Fruit fly (Drosophila melanogaster): ENCODE measurements around the gene Paf-AHalpha.

Paf-AHalpha gene

dm6 chrX:15745905-15746681 lies 39.3 kb downstream of the Paf-AHalpha start, which contains the start of the genes CG8944 and CCT6:
TSS of gene CG8944 (minus strand) at chrX:15746231.
TSS of gene CCT6 (plus strand) at chrX:15746648.
- TF ChIP-seq CG10348 (GFP tag; IDR thresholded peaks at IDR 0.05) (no peak), gl (tag; optimal IDR thresholded peaks at IDR 0.05) (no peak), CG4496 (GFP tag; IDR thresholded peaks at IDR 0.05) (no peak), CG13204 (GFP tag; optimal IDR thresholded peaks at IDR 0.05) (no peak), D1 (tag; optimal IDR thresholded peaks at IDR 0.05) (no peak), CG12605 (GFP tag; IDR thresholded peaks at IDR 0.05) (no peak), CG32121 (GFP tag; IDR thresholded peaks at IDR 0.05) (no peak), EcR (GFP tag; optimal IDR thresholded peaks at IDR 0.05) (no peak), rn (GFP tag; IDR thresholded peaks at IDR 0.05) (no peak), CG15710 (tag; optimal IDR thresholded peaks at IDR 0.05) (no peak)

dm6 chrX:15740881-15741280 lies 44.5 kb downstream of the Paf-AHalpha start:
- TF ChIP-seq Pif1A (GFP tag; optimal IDR thresholded peaks at IDR 0.05) (no peak), CG15710 (tag; optimal IDR thresholded peaks at IDR 0.05) (no peak), CG10348 (GFP tag; IDR thresholded peaks at IDR 0.05) (no peak), Pif1B (GFP tag; optimal IDR thresholded peaks at IDR 0.05) (no peak), CG8159 (tag; optimal IDR thresholded peaks at IDR 0.05) (no peak), CG32121 (GFP tag; IDR thresholded peaks at IDR 0.05) (no peak), Snoo (tag; optimal IDR thresholded peaks at IDR 0.05) (no peak), CG12605 (GFP tag; IDR thresholded peaks at IDR 0.05) (no peak), rn (GFP tag; IDR thresholded peaks at IDR 0.05) (no peak)

dm6 chrX:15740288-15740726 lies 45.1 kb downstream of the Paf-AHalpha start:
- TF ChIP-seq CG32121 (GFP tag; IDR thresholded peaks at IDR 0.05) (peak; percentile 74; the same call in 1 of the 2 replicates), CG34367 (tag; optimal IDR thresholded peaks at IDR 0.05) (no peak), EcR (GFP tag; optimal IDR thresholded peaks at IDR 0.05) (no peak), rn (GFP tag; IDR thresholded peaks at IDR 0.05) (no peak; the same call in 1 of the 2 replicates), Pif1B (GFP tag; optimal IDR thresholded peaks at IDR 0.05) (peak; percentile 56), Pif1A (GFP tag; optimal IDR thresholded peaks at IDR 0.05) (peak; percentile 45), CG13204 (GFP tag; optimal IDR thresholded peaks at IDR 0.05) (no peak), fd96Ca (GFP tag; IDR thresholded peaks at IDR 0.05) (peak; percentile 70; the same call in 1 of the 3 replicates), CG8301 (tag; optimal IDR thresholded peaks at IDR 0.05) (peak; percentile 45), CG12605 (GFP tag; IDR thresholded peaks at IDR 0.05) (0 out of 2 replicates have a peak, but pooled peaks have one; percentile 44), Ets98B (GFP tag; IDR thresholded peaks at IDR 0.05) (peak; percentile 68), CG17806 (tag; optimal IDR thresholded peaks at IDR 0.05) (peak; percentile 60), CG4496 (GFP tag; IDR thresholded peaks at IDR 0.05) (peak; percentile 84), CG14655 (GFP tag; optimal IDR thresholded peaks at IDR 0.05) (no peak), CG10348 (GFP tag; IDR thresholded peaks at IDR 0.05) (no peak), gl (tag; optimal IDR thresholded peaks at IDR 0.05) (no peak), CG15710 (tag; optimal IDR thresholded peaks at IDR 0.05) (peak; percentile 13), CG9948 (tag; optimal IDR thresholded peaks at IDR 0.05) (peak; percentile 44), D1 (tag; optimal IDR thresholded peaks at IDR 0.05) (no peak), Snoo (tag; optimal IDR thresholded peaks at IDR 0.05) (peak; percentile 26), CG8159 (tag; optimal IDR thresholded peaks at IDR 0.05) (peak; percentile 38)

dm6 chrX:15738890-15739550 lies 46.4 kb downstream of the Paf-AHalpha start, which contains the start of the genes CG11679 and CG8206:
TSS of gene CG11679 (minus strand) at chrX:15738954.
TSS of gene CG8206 (plus strand) at chrX:15739230.
- TF ChIP-seq CG34367 (tag; optimal IDR thresholded peaks at IDR 0.05) (no peak), CG9948 (tag; optimal IDR thresholded peaks at IDR 0.05) (peak; percentile 32), CG8301 (tag; optimal IDR thresholded peaks at IDR 0.05) (peak; percentile 10), CG13204 (GFP tag; optimal IDR thresholded peaks at IDR 0.05) (no peak), CG14655 (GFP tag; optimal IDR thresholded peaks at IDR 0.05) (no peak), Pif1A (GFP tag; optimal IDR thresholded peaks at IDR 0.05) (peak; percentile 28), D1 (tag; optimal IDR thresholded peaks at IDR 0.05) (no peak), fd96Ca (GFP tag; IDR thresholded peaks at IDR 0.05) (no peak; the same call in 2 of the 3 replicates), CG17806 (tag; optimal IDR thresholded peaks at IDR 0.05) (no peak), rn (GFP tag; IDR thresholded peaks at IDR 0.05) (no peak), Pif1B (GFP tag; optimal IDR thresholded peaks at IDR 0.05) (no peak), Ets98B (GFP tag; IDR thresholded peaks at IDR 0.05) (no peak), CG32121 (GFP tag; IDR thresholded peaks at IDR 0.05) (peak; percentile 29; the same call in 1 of the 2 replicates), CG8159 (tag; optimal IDR thresholded peaks at IDR 0.05) (peak; percentile 47), EcR (GFP tag; optimal IDR thresholded peaks at IDR 0.05) (peak; percentile 1), gl (tag; optimal IDR thresholded peaks at IDR 0.05) (no peak), Snoo (tag; optimal IDR thresholded peaks at IDR 0.05) (peak; percentile 48), CG12605 (GFP tag; IDR thresholded peaks at IDR 0.05) (no peak), CG4496 (GFP tag; IDR thresholded peaks at IDR 0.05) (no peak), CG10348 (GFP tag; IDR thresholded peaks at IDR 0.05) (no peak), CG15710 (tag; optimal IDR thresholded peaks at IDR 0.05) (peak; percentile 33)

dm6 chrX:15737110-15737509 lies 48.3 kb downstream of the Paf-AHalpha start, which contains the start of gene Arp6:
TSS of gene Arp6 (minus strand) at chrX:15737120.
- no peak for TF ChIP-seq fd96Ca (GFP tag; IDR thresholded peaks at IDR 0.05)
- TF ChIP-seq rn (GFP tag; IDR thresholded peaks at IDR 0.05): no peak
- no peak for TF ChIP-seq EcR (GFP tag; optimal IDR thresholded peaks at IDR 0.05)
- no peak for TF ChIP-seq CG17806 (tag; optimal IDR thresholded peaks at IDR 0.05)
- no peak for TF ChIP-seq CG15710 (tag; optimal IDR thresholded peaks at IDR 0.05)
- TF ChIP-seq CG8159 (tag; optimal IDR thresholded peaks at IDR 0.05): no peak
- TF ChIP-seq CG34367 (tag; optimal IDR thresholded peaks at IDR 0.05): no peak
- TF ChIP-seq CG4496 (GFP tag; IDR thresholded peaks at IDR 0.05): no peak
- TF ChIP-seq CG9948 (tag; optimal IDR thresholded peaks at IDR 0.05): no peak
- no peak for TF ChIP-seq Ets98B (GFP tag; IDR thresholded peaks at IDR 0.05)
- no peak for TF ChIP-seq CG13204 (GFP tag; optimal IDR thresholded peaks at IDR 0.05)
